Worm (Caenorhabditis elegans) whole organism, young adult: ENCODE results near the gene ZK666.4.

Experiments used
- F55B11.4 ChIP-seq: sonication (generic microtip); optimal IDR thresholded peaks from 2 replicates; lab custom pipeline; 2016; ENCODE audit warnings: missing compliant biosample characterization, missing genetic modification characterization, borderline replicate concordance; ENCODE audit not compliant: insufficient read depth
- T07F8.4 ChIP-seq: sonication (generic microtip); optimal IDR thresholded peaks from 2 replicates; lab custom pipeline; 2016; ENCODE audit warnings: mild to moderate bottlenecking, missing genetic modification characterization, moderate library complexity, missing compliant biosample characterization
- Y53F4B.3 ChIP-seq: fragments of 200-800 bp; sonication (Bioruptor generic); IDR thresholded peaks from 2 replicates; pipeline ENCODE4 v1.3.6; 2022; ENCODE audit warnings: missing genetic modification reagents, missing genetic modification characterization, missing compliant biosample characterization
- atf-7 ChIP-seq: sonication (generic microtip); optimal IDR thresholded peaks from 2 replicates; lab custom pipeline; 2017; ENCODE audit warnings: mild to moderate bottlenecking, missing genetic modification characterization, missing compliant biosample characterization
- bed-1 ChIP-seq: fragments of 200-800 bp; sonication (Bioruptor generic); IDR thresholded peaks from 2 replicates; pipeline ENCODE4 v1.3.6; 2022; ENCODE audit warnings: missing genetic modification reagents, missing genetic modification characterization, missing compliant biosample characterization
- ceh-100 ChIP-seq: fragments of 200-800 bp; sonication (Bioruptor generic); IDR thresholded peaks from 2 replicates; pipeline ENCODE4 v1.3.6; 2022; ENCODE audit warnings: missing genetic modification reagents, missing genetic modification characterization, missing compliant biosample characterization
- egrh-3 ChIP-seq: fragments of 200-800 bp; sonication (Bioruptor generic); IDR thresholded peaks from 2 replicates; pipeline ENCODE4 v1.3.6; 2022; ENCODE audit warnings: missing genetic modification reagents, missing genetic modification characterization, missing compliant biosample characterization
- lin-35 ChIP-seq, 3 experiments: fragments of 150-350 bp in 2 of 3; sonication (generic microtip) in 1 of 3; optimal IDR thresholded peaks; 2 replicates each; lab custom pipeline; 2014 to 2018; ENCODE audit warnings: missing biosample characterization in 3 of 3, missing genetic modification characterization in 3 of 3, missing genetic modification reagents in 3 of 3
- mes-4 ChIP-seq: sonication (generic microtip); optimal IDR thresholded peaks from 2 replicates; lab custom pipeline; 2016; ENCODE audit warnings: missing genotype, missing genetic modification characterization, missing compliant biosample characterization
- nfya-1 ChIP-seq: sonication (generic microtip); optimal IDR thresholded peaks from 2 replicates; lab custom pipeline; 2017; ENCODE audit warnings: antibody characterized with exemption, missing compliant biosample characterization, missing genetic modification characterization, borderline replicate concordance; ENCODE audit not compliant: insufficient read depth
- pha-4 ChIP-seq: fragments of 150-350 bp; sonication (generic microtip); optimal IDR thresholded peaks from 2 replicates; lab custom pipeline; 2014; ENCODE audit warnings: missing biosample characterization, missing genetic modification reagents, missing genetic modification characterization
- sea-2 ChIP-seq: fragments of 200-800 bp; sonication (Bioruptor generic); IDR thresholded peaks from 2 replicates; pipeline ENCODE4 v1.3.6; 2022; ENCODE audit warnings: missing genetic modification characterization, missing compliant biosample characterization
- ztf-3 ChIP-seq: fragments of 200-800 bp; sonication (Bioruptor generic); optimal IDR thresholded peaks from 2 replicates; lab custom pipeline; 2018; ENCODE audit warnings: mild to moderate bottlenecking, missing genetic modification characterization, missing compliant biosample characterization

ce11 chrII:10444971-10445707 lies 31.9 kb upstream of the ZK666.4 start:
- TF ChIP-seq sea-2 (GFP tag; lab: Robert Waterston, UW): no peak
- no peak for TF ChIP-seq pha-4 (tag; lab: Kevin White, UChicago)
- no peak for TF ChIP-seq nfya-1 (tag; lab: Kevin White, UChicago)
- TF ChIP-seq ceh-100 (GFP tag; lab: Robert Waterston, UW): no peak
- TF ChIP-seq egrh-3: no peak
- TF ChIP-seq F55B11.4 (tag; lab: Kevin White, UChicago): no peak
- no peak for TF ChIP-seq Y53F4B.3
- TF ChIP-seq ztf-3 (GFP tag; lab: Kevin White, UChicago): no peak
- TF ChIP-seq mes-4 (tag; lab: Kevin White, UChicago): no peak
- TF ChIP-seq T07F8.4 (tag; lab: Kevin White, UChicago): no peak
- TF ChIP-seq atf-7 (tag; lab: Kevin White, UChicago): no peak
- no peak for TF ChIP-seq lin-35 (GFP tag; optimal IDR thresholded peaks at IDR 0.05; lab: Kevin White, UChicago)
- no peak for TF ChIP-seq bed-1 (GFP tag; lab: Robert Waterston, UW)
